Worm (Caenorhabditis elegans) whole organism, young adult: ENCODE results near the gene atat-2.

ENCODE experiments used
- F37B4.10 ChIP-seq: fragments of 200-800 bp; sonication (Bioruptor generic); IDR thresholded peaks from 2 replicates; pipeline ENCODE4 v1.3.6; 2022; ENCODE audit warnings: missing genetic modification characterization, missing compliant biosample characterization
- nhr-80 ChIP-seq: sonication (generic microtip); optimal IDR thresholded peaks from 2 replicates; lab custom pipeline; 2016; ENCODE audit warnings: missing genetic modification characterization, missing compliant biosample characterization
- rpc-1 ChIP-seq, 2 experiments: fragments of 150-350 bp in 1 of 2; sonication (generic microtip) in 1 of 2; optimal IDR thresholded peaks; 2 replicates each; lab custom pipeline; 2014 to 2018; ENCODE audit warnings: missing biosample characterization in 1 of 2, missing genetic modification characterization in 1 of 2, missing genetic modification reagents in 1 of 2, missing genotype in 1 of 2
- snpc-4 ChIP-seq, 5 experiments: fragments of 150-350 bp in 1 of 5; sonication (generic microtip) in 4 of 5; optimal IDR thresholded peaks; 2 replicates each; lab custom pipeline; 2014 to 2018; ENCODE audit warnings: missing genetic modification characterization in 5 of 5, missing biosample characterization in 3 of 5, antibody characterized with exemption in 2 of 5, mild to moderate bottlenecking in 2 of 5, missing compliant biosample characterization in 2 of 5, missing genotype in 2 of 5, moderate library complexity in 2 of 5, missing genetic modification reagents in 1 of 5
- tbp1 ChIP-seq: fragments of 200-800 bp; sonication (Bioruptor generic); optimal IDR thresholded peaks from 2 replicates; lab custom pipeline; 2018; ENCODE audit warnings: mild to moderate bottlenecking, missing genetic modification characterization, missing compliant biosample characterization
- tlf-1 ChIP-seq: fragments of 200-800 bp; sonication (Bioruptor generic); optimal IDR thresholded peaks from 2 replicates; lab custom pipeline; 2018; ENCODE audit warnings: mild to moderate bottlenecking, missing genetic modification characterization, missing compliant biosample characterization
- unc-62 ChIP-seq: fragments of 150-350 bp; optimal IDR thresholded peaks from 2 replicates; lab custom pipeline; 2014; ENCODE audit warnings: missing biosample characterization, missing genetic modification reagents, missing genetic modification characterization

ce11 chrX:5820880-5821279, 28.0 kb upstream of the atat-2 start:
- TF ChIP-seq snpc-4 (GFP tag; optimal IDR thresholded peaks at IDR 0.05; lab: Kevin White, UChicago): no peak
- TF ChIP-seq snpc-4 (tag; optimal IDR thresholded peaks at IDR 0.05; lab: Kevin White, UChicago): no peak
- TF ChIP-seq tlf-1 (GFP tag; lab: Kevin White, UChicago): no peak
- TF ChIP-seq unc-62 (GFP tag; lab: Kevin White, UChicago): no peak
- no peak for TF ChIP-seq tbp1 (GFP tag; lab: Kevin White, UChicago)
- no peak for TF ChIP-seq rpc-1 (optimal IDR thresholded peaks at IDR 0.05; lab: Kevin White, UChicago)
- TF ChIP-seq rpc-1 (tag; optimal IDR thresholded peaks at IDR 0.05; lab: Kevin White, UChicago): no peak
- no peak for TF ChIP-seq nhr-80 (tag; lab: Kevin White, UChicago)
- no peak for TF ChIP-seq F37B4.10
